Worm (Caenorhabditis elegans) whole organism, early embryonic: ENCODE data around the gene pqn-78.

Experiments used
- B0310.2 ChIP-seq: sonication (generic microtip); optimal IDR thresholded peaks from 2 replicates; lab custom pipeline; 2016; ENCODE audit warnings: mild to moderate bottlenecking, missing genetic modification characterization, missing compliant biosample characterization
- ama-1 ChIP-seq: fragments of 150-350 bp; optimal IDR thresholded peaks from 2 replicates; lab custom pipeline; 2014
- ceh-13 ChIP-seq: fragments of 200-800 bp; sonication (Bioruptor generic); optimal IDR thresholded peaks from 2 replicates; lab custom pipeline; 2018; ENCODE audit warnings: mild to moderate bottlenecking, missing genetic modification characterization, missing compliant biosample characterization
- ceh-36 ChIP-seq: sonication (generic microtip); optimal IDR thresholded peaks from 2 replicates; lab custom pipeline; 2016; ENCODE audit warnings: missing genetic modification characterization, inconsistent platforms, missing compliant biosample characterization
- hmbx-1 ChIP-seq: sonication (generic microtip); optimal IDR thresholded peaks from 2 replicates; lab custom pipeline; 2016; ENCODE audit warnings: mild to moderate bottlenecking, missing genetic modification characterization, missing compliant biosample characterization
- hmg-4 ChIP-seq: fragments of 200-800 bp; sonication (Bioruptor generic); optimal IDR thresholded peaks from 2 replicates; lab custom pipeline; 2018; ENCODE audit warnings: mild to moderate bottlenecking, missing genetic modification characterization, missing compliant biosample characterization
- hnd-1 ChIP-seq: sonication (generic microtip); optimal IDR thresholded peaks from 2 replicates; lab custom pipeline; 2016; ENCODE audit warnings: missing genetic modification characterization, missing compliant biosample characterization
- tbx-11 ChIP-seq: fragments of 200-800 bp; sonication (Bioruptor generic); IDR thresholded peaks from 2 replicates; pipeline ENCODE4 v1.3.6; 2022; ENCODE audit warnings: missing genetic modification characterization, missing compliant biosample characterization
- tbx-37 ChIP-seq: fragments of 200-800 bp; sonication (Bioruptor generic); conservative IDR thresholded peaks from 2 replicates; pipeline ENCODE4 v1.3.6; 2022; ENCODE audit warnings: missing genetic modification reagents, missing genetic modification characterization, missing compliant biosample characterization
- tra-4 ChIP-seq: sonication (generic microtip); optimal IDR thresholded peaks from 2 replicates; lab custom pipeline; 2017; ENCODE audit warnings: missing genetic modification characterization, missing compliant biosample characterization

ce11 chrIV:15583620-15584019 lies 11.2 kb downstream of the pqn-78 start, which contains the start of gene Y105C5A.508:
- TF ChIP-seq tbx-11 (GFP tag; lab: Robert Waterston, UW) (no peak), B0310.2 (tag; lab: Kevin White, UChicago) (no peak), tbx-37 (no peak), ceh-13 (GFP tag; lab: Kevin White, UChicago) (no peak), tra-4 (tag; lab: Kevin White, UChicago) (no peak), hnd-1 (no peak), hmbx-1 (tag; lab: Kevin White, UChicago) (no peak), hmg-4 (GFP tag; lab: Kevin White, UChicago) (no peak), ceh-36 (tag; lab: Kevin White, UChicago) (no peak), ama-1 (lab: Kevin White, UChicago) (no peak)
